Fruit fly (Drosophila melanogaster): ENCODE data around the gene CAHbeta.

- no peak for TF ChIP-seq CG8478 (optimal IDR thresholded peaks at IDR 0.05)
- no peak for TF ChIP-seq CTCF (optimal IDR thresholded peaks at IDR 0.05)
Observed at dm6 chr3R:9010695-9011094, 30.0 kb downstream of the CAHbeta start.
